Fruit fly (Drosophila melanogaster): ENCODE results near the gene lectin-37Db.

lectin-37Db gene

DNA sequence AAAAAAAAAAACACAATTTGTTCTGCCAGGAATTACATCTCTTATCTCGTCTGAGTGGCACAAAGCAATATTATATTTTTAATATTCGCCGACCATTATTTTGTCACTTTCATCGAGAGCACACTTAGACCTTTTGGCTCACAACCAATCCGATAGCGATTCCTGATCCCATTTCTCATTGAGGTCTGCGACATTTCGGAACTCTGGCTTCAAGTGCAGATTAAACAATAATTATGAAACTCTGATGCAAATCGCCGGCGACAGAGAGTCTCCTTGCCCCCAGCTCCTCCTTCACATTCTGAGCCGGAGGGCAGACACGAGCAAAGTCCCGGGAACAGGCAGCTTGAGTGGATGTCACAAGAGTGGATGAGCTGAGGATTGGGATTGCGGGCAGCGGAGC, 50.2 kb downstream of the lectin-37Db start:
- TF ChIP-seq CG34367 (tag; optimal IDR thresholded peaks at IDR 0.05) (no peak), CG12605 (GFP tag; IDR thresholded peaks at IDR 0.05) (no peak), EcR (GFP tag; optimal IDR thresholded peaks at IDR 0.05) (no peak), Pif1B (GFP tag; optimal IDR thresholded peaks at IDR 0.05) (no peak), gl (tag; optimal IDR thresholded peaks at IDR 0.05) (no peak), CG4496 (GFP tag; IDR thresholded peaks at IDR 0.05) (no peak), CG8301 (tag; optimal IDR thresholded peaks at IDR 0.05) (no peak), Snoo (tag; optimal IDR thresholded peaks at IDR 0.05) (no peak), Pif1A (GFP tag; optimal IDR thresholded peaks at IDR 0.05) (no peak), CG15710 (tag; optimal IDR thresholded peaks at IDR 0.05) (no peak), CG17806 (tag; optimal IDR thresholded peaks at IDR 0.05) (no peak)
